Worm (Caenorhabditis elegans): ENCODE results near the gene Y50D4A.1.

The Y50D4A.1 gene

DNA sequence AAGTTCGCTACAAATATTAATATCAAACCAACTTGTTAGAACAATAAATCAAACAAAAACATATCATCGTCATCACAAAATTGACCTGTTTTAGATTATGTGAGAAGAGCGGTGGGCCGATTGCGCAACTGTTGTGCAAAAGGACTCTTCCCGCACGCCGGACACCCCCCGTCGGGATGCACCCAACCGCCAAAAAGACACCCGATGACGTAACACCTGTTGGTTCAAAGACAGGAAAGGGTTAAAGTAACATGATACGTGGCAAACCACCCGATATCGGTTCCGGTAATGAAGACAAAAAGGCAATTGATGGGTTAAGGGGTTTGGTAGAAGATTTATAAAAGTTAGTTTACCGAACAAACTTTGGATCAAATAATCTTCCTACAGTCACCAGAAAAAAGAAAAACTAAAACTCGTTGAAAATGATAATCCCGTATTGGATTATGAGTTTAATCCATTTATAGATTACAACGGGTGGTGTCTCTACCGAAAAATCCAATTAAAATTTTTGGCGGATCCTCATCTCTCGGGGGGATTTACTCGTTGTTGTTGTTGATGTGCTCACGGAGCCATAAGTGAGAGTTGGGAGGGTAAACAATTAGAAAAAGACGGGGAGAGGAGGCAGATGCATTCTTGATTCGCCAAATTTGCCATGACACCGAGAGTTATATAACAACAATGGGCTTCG, 36.5 kb downstream of the Y50D4A.1 start:
- TF ChIP-seq lir-3 (tag; optimal IDR thresholded peaks at IDR 0.05; ENCODE audit: poor library complexity), result no peak
- no peak for TF ChIP-seq sup-37 (GFP tag; optimal IDR thresholded peaks at IDR 0.05)
- TF ChIP-seq ceh-88 (GFP tag; IDR thresholded peaks at IDR 0.05), result no peak
- TF ChIP-seq mdl-1 (tag; optimal IDR thresholded peaks at IDR 0.05), result no peak
- no peak for TF ChIP-seq nhr-47 (tag; optimal IDR thresholded peaks at IDR 0.05)
- TF ChIP-seq egl-13 (tag; optimal IDR thresholded peaks at IDR 0.05), result no peak
- TF ChIP-seq ceh-63 (GFP tag; optimal IDR thresholded peaks at IDR 0.05), result no peak
- no peak for TF ChIP-seq blmp-1 (tag; optimal IDR thresholded peaks at IDR 0.05)
- no peak for TF ChIP-seq tbx-2 (tag; optimal IDR thresholded peaks at IDR 0.05)
- no peak for TF ChIP-seq hpl-2 (GFP tag; optimal IDR thresholded peaks at IDR 0.05)
- TF ChIP-seq nhr-20 (tag; optimal IDR thresholded peaks at IDR 0.05), result no peak
- no peak for TF ChIP-seq jun-1 (tag; optimal IDR thresholded peaks at IDR 0.05)
- TF ChIP-seq mef-2 (tag; optimal IDR thresholded peaks at IDR 0.05), result no peak
- TF ChIP-seq C34B4.2 (tag; optimal IDR thresholded peaks at IDR 0.05), result no peak
- no peak for TF ChIP-seq rnt-1 (tag; optimal IDR thresholded peaks at IDR 0.05)
- TF ChIP-seq ztf-4 (tag; optimal IDR thresholded peaks at IDR 0.05), result no peak
- TF ChIP-seq sox-4 (tag; optimal IDR thresholded peaks at IDR 0.05), result no peak
- TF ChIP-seq mab-9 (GFP tag; IDR thresholded peaks at IDR 0.05), result no peak

DNA sequence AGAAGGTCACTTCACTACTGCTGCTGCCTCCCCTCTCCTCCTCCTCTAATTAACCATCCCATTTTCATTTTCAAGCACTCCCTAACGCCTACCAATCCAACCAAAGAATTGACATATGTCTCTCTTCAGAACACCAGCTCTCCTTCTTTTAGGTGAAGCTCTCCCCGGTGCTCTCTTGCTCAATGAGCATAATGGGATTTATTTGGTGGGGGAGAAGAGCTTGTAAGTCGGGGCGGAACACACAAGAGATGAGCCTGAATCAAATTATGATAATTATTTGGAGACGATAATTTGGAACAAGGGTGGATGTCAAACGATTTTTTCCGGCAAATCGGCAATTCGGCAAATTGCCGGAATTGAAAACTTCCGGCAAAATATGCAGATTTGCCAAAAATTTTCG, 45.1 kb downstream of the Y50D4A.1 start:
- TF ChIP-seq pqm-1 (tag; optimal IDR thresholded peaks at IDR 0.05) (no peak), pag-3 (tag; optimal IDR thresholded peaks at IDR 0.05; ENCODE audit: borderline replicate concordance, insufficient read depth) (no peak), snu-23 (GFP tag; optimal IDR thresholded peaks at IDR 0.05) (no peak), nhr-76 (tag; optimal IDR thresholded peaks at IDR 0.05) (no peak), nhr-47 (tag; optimal IDR thresholded peaks at IDR 0.05) (no peak), swsn-7 (tag; optimal IDR thresholded peaks at IDR 0.05) (no peak), lsy-2 (tag; optimal IDR thresholded peaks at IDR 0.05) (no peak), hlh-4 (tag; optimal IDR thresholded peaks at IDR 0.05) (no peak), fkh-8 (tag; optimal IDR thresholded peaks at IDR 0.05) (no peak)

DNA sequence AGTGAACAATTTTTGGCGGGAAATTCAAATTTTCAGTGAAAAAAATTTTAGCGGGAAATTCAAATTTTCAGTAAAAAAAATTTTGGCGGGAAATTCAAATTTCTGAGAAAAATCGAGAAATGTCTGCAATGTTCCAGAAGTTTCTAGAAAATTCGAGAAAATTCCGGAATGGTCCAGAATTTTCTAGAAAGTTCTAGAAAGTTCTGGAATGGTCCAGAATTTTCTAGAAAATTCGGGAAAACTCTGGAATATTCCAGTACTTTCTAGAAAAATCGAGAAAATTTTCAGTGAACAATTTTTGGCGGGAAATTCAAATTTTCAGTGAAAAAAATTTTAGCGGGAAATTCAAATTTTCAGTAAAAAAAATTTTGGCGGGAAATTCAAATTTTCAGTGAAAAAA, 49.4 kb downstream of the Y50D4A.1 start:
- TF ChIP-seq unc-98 (GFP tag; IDR thresholded peaks at IDR 0.05), result 0 out of 2 replicates have a peak, but pooled peaks have one; percentile 19

DNA sequence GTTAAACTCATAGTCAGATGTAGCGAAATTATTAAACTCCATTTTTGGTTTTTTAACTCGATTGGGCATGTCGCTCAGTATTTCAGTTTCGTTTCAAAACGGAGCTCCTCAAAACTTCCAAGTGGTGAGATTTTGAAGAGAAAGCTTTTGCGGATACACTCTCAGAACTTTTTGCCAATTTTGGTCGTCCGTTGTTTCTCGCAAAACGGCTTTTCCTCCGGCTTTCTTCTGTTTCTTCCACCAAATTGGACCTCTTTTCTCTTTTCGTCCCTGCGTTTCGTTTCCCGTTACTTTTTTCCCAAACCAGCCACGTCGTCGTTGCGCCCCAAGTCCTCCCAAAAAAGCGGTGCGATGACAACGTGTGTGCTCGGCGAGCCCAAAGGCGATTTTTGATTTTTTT, 52.4 kb downstream of the Y50D4A.1 start, which contains the start of gene C39F7.1:
TSS of gene C39F7.1 (plus strand) at position 301 of the 400 bp plus-strand sequence.
- TF ChIP-seq lin-14 (GFP tag; optimal IDR thresholded peaks at IDR 0.05) (peak; percentile 43), nhr-85 (tag) (no peak)

DNA sequence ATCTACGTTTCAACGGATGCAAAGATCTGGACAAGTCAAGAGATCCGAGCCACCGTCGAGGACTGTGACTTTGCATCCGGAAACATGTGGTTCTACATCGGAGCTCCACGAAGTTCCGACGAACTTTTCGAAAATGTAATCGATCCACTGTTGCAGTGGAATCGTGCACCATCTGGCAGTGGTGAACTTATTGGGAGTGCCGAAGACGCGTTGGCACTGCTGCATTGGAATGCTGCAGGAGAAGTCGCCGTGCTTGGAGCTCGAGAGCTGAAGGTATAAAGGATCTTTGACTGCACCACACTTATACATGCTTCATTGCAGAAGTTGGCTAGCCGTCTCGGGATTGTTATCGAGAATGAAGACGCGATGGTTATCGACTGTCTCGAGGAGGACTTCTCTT, 54.3 kb downstream of the Y50D4A.1 start:
- TF ChIP-seq jun-1 (tag; optimal IDR thresholded peaks at IDR 0.05), result no peak
- TF ChIP-seq nhr-85 (tag), result no peak
- TF ChIP-seq vab-15 (tag; optimal IDR thresholded peaks at IDR 0.05), result no peak
- no peak for TF ChIP-seq unc-130 (tag; optimal IDR thresholded peaks at IDR 0.05)
- TF ChIP-seq unc-98 (GFP tag; IDR thresholded peaks at IDR 0.05), result no peak
- TF ChIP-seq sup-37 (GFP tag; optimal IDR thresholded peaks at IDR 0.05), result no peak
- TF ChIP-seq isw-1 (GFP tag; IDR thresholded peaks at IDR 0.05), result no peak
- TF ChIP-seq rnt-1 (tag; optimal IDR thresholded peaks at IDR 0.05), result peak; percentile 21
- peak; percentile 21 for TF ChIP-seq nhr-90 (tag; optimal IDR thresholded peaks at IDR 0.05; ENCODE audit: poor library complexity)
- peak; percentile 30 for TF ChIP-seq efl-1 (optimal IDR thresholded peaks at IDR 0.05)
- TF ChIP-seq efl-1 (GFP tag; optimal IDR thresholded peaks at IDR 0.05 in 1 of 2), result peak in 1 of 2 experiments; percentile 82
- TF ChIP-seq lin-13 (GFP tag; optimal IDR thresholded peaks at IDR 0.05), result no peak
- TF ChIP-seq tbx-2 (tag; optimal IDR thresholded peaks at IDR 0.05), result no peak
- TF ChIP-seq ama-1 (optimal IDR thresholded peaks at IDR 0.05), result peak; percentile 35
- TF ChIP-seq nhr-71 (tag; optimal IDR thresholded peaks at IDR 0.05), result peak; percentile 8
- TF ChIP-seq nhr-77 (tag; optimal IDR thresholded peaks at IDR 0.05), result no peak
- no peak for TF ChIP-seq zag-1 (tag; optimal IDR thresholded peaks at IDR 0.05)
